Fruit fly (Drosophila melanogaster) whole organism, adult: ENCODE data around the gene woc.

Experiments
- CG12768 ChIP-seq: fragments of 200-800 bp; sonication (Bioruptor generic); optimal IDR thresholded peaks from 2 replicates; lab custom pipeline; 2017; ENCODE audit warnings: missing biosample characterization, missing genetic modification characterization, mild to moderate bottlenecking, moderate library complexity, missing genetic modification reagents
- CG1620 ChIP-seq: fragments of 200-800 bp; sonication (Bioruptor generic); optimal IDR thresholded peaks from 2 replicates; lab custom pipeline; 2016; ENCODE audit warnings: missing biosample characterization, missing genetic modification characterization
- CG33017 ChIP-seq: fragments of 200-800 bp; sonication (Bioruptor generic); optimal IDR thresholded peaks from 2 replicates; lab custom pipeline; 2018; ENCODE audit warnings: missing biosample characterization, mild to moderate bottlenecking, missing genetic modification characterization, moderate library complexity
- CG7101 ChIP-seq: fragments of 200-800 bp; sonication (Bioruptor generic); optimal IDR thresholded peaks from 2 replicates; lab custom pipeline; 2018; ENCODE audit warnings: missing biosample characterization, mild to moderate bottlenecking, missing genetic modification characterization, moderate library complexity
- Mnt ChIP-seq: fragments of 200-800 bp; sonication (Bioruptor generic); optimal IDR thresholded peaks from 2 replicates; lab custom pipeline; 2016; ENCODE audit warnings: missing biosample characterization, mild to moderate bottlenecking, missing genetic modification characterization
- kay ChIP-seq: fragments of 200-800 bp; sonication (Bioruptor generic); peaks from one replicate; lab custom pipeline; 2016; ENCODE audit warnings: missing biosample characterization, missing genetic modification characterization, borderline replicate concordance
- tj ChIP-seq: fragments of 200-800 bp; sonication (Bioruptor generic); optimal IDR thresholded peaks from 3 replicates; lab custom pipeline; 2017; ENCODE audit warnings: missing biosample characterization, mild to moderate bottlenecking, missing genetic modification characterization, moderate library complexity

dm6 chr3R:27212979-27213580 is 50.8 kb downstream of the woc start:
- no peak for TF ChIP-seq CG7101 (tag; lab: Kevin White, UChicago)
- no peak for TF ChIP-seq Mnt (GFP tag; lab: Kevin White, UChicago)
- TF ChIP-seq CG1620 (GFP tag; lab: Kevin White, UChicago) = no peak
- no peak for TF ChIP-seq CG33017
- TF ChIP-seq kay = no peak
- no peak for TF ChIP-seq tj (GFP tag; lab: Kevin White, UChicago)
- TF ChIP-seq CG12768 (GFP tag; lab: Kevin White, UChicago) = no peak
